Worm (Caenorhabditis elegans): ENCODE results near the gene F22F4.5.

F22F4.5 gene

ce11 chrX:6026732-6027528, 34.3 kb upstream of the F22F4.5 start:
- no peak for TF ChIP-seq mef-2 (tag; optimal IDR thresholded peaks at IDR 0.05)
- TF ChIP-seq blmp-1 (tag; optimal IDR thresholded peaks at IDR 0.05) = peak; percentile 94
- peak; percentile 42 for TF ChIP-seq elt-2 (tag; optimal IDR thresholded peaks at IDR 0.05)

DNA sequence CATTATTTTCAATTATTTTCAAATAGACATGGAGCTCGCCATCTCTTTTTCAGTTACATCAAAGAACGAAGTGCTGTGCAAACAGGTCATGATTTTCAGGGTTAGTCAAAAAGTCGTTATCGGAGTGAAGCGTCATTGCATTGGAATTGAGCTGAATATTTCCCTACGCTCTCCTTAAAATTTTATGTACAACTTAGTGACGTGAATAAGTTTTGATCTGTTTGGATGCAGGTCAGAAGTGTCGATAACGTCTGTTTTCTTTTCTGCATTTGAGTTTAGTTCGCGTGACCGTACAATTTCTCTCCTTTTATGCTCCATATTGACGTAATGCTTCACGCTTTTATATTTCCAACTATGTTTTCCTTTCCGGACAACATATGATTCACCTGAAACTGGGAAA, 32.3 kb upstream of the F22F4.5 start:
- TF ChIP-seq nhr-20 (tag; optimal IDR thresholded peaks at IDR 0.05) = peak; percentile 21
- no peak for TF ChIP-seq F16B12.6 (tag; optimal IDR thresholded peaks at IDR 0.05)
- TF ChIP-seq elt-2 (tag; optimal IDR thresholded peaks at IDR 0.05) = peak; percentile 58
- TF ChIP-seq nhr-71 (tag; optimal IDR thresholded peaks at IDR 0.05) = peak; percentile 34
- no peak for TF ChIP-seq isw-1 (GFP tag; IDR thresholded peaks at IDR 0.05)
- TF ChIP-seq lin-15B (tag; optimal IDR thresholded peaks at IDR 0.05) = no peak
- peak in 1 of 2 experiments; percentile 40 for TF ChIP-seq lin-35 (GFP tag; optimal IDR thresholded peaks at IDR 0.05)
- peak; percentile 40 for TF ChIP-seq nhr-90 (tag; optimal IDR thresholded peaks at IDR 0.05; ENCODE audit: poor library complexity)
- TF ChIP-seq blmp-1 (tag; optimal IDR thresholded peaks at IDR 0.05) = no peak
- no peak for TF ChIP-seq nhr-237 (tag; optimal IDR thresholded peaks at IDR 0.05)

DNA sequence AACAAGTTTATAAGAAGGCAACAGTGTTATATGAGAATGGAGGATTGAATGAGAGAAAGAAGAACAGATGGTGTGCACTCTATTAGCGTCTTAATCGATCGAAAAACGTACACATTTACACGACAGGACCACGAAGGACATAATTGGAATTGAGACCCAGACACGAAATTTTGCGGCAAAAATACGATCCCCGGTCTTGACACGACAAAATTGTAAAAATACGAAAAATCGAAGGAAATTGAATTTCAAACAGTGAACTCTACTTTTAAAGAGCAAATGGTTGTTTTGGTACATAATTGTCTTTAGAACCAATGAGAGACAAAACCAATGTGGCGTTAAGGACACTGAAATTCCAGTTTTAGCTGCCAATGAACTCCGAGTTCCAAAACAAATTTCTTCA, 29.8 kb upstream of the F22F4.5 start, which contains the start of gene lelo-3:
TSS of gene lelo-3 (minus strand) at position 101 of the 400 bp plus-strand sequence.
- no peak for TF ChIP-seq fkh-8 (tag; optimal IDR thresholded peaks at IDR 0.05)
- TF ChIP-seq isw-1 (GFP tag; IDR thresholded peaks at IDR 0.05) = no peak
- TF ChIP-seq ztf-4 (tag; optimal IDR thresholded peaks at IDR 0.05) = no peak

ce11 chrX:6020782-6021181, 28.1 kb upstream of the F22F4.5 start:
- TF ChIP-seq efl-1 (optimal IDR thresholded peaks at IDR 0.05) (no peak), efl-1 (GFP tag; optimal IDR thresholded peaks at IDR 0.05 in 1 of 2) (peak in 1 of 2 experiments; percentile 14), aly-2 (tag; optimal IDR thresholded peaks at IDR 0.05) (no peak)

DNA sequence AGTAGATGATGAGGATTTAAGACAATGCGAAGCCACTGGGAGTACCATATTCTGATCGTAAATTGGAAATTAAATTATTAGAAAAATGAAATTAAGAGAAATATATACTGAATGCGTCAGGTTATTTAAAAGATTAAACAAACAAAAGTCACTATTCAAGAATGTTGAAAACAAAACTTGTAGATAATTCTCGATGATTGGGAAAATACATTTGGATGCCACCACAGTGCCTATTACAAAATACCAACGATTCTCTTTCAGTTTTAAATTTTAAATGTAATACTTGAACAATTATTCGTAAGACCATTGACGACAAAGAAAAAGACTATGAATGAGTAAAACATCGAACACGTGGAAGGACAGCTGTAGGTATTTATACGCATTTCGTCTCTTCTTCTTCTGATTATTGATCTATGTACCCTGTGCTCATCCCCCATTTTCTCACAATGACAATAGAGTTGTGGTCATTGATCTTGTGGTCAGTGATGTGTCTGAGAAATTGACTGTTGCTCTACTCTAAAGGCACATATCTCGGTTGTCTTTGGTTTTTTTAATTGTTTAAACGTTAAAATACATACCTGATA, 27.3 kb upstream of the F22F4.5 start, which contains the start of gene C09B8.4:
TSS of gene C09B8.4 (minus strand) at position 51 of the 584 bp plus-strand sequence.
- TF ChIP-seq lin-15B (tag; optimal IDR thresholded peaks at IDR 0.05) (no peak), lir-3 (tag; optimal IDR thresholded peaks at IDR 0.05; ENCODE audit: poor library complexity) (peak; percentile 13), nhr-19 (GFP tag; conservative IDR thresholded peaks at IDR 0.05) (peak; percentile 38; the same call in 1 of the 2 replicates), lin-14 (GFP tag; optimal IDR thresholded peaks at IDR 0.05) (peak; percentile 55), nhr-20 (tag; optimal IDR thresholded peaks at IDR 0.05) (peak; percentile 63), dsc-1 (tag; optimal IDR thresholded peaks at IDR 0.05) (peak; percentile 44), unc-62 (GFP tag; optimal IDR thresholded peaks at IDR 0.05) (no peak), nhr-71 (tag; optimal IDR thresholded peaks at IDR 0.05) (peak; percentile 87), lsy-2 (tag; optimal IDR thresholded peaks at IDR 0.05) (peak in 1 of 2 experiments; percentile 18), snu-23 (GFP tag; optimal IDR thresholded peaks at IDR 0.05) (peak; percentile 75), xbp-1 (tag; optimal IDR thresholded peaks at IDR 0.05) (peak; percentile 47)

- TF ChIP-seq blmp-1 (tag; optimal IDR thresholded peaks at IDR 0.05) (peak; percentile 12), ceh-88 (GFP tag; IDR thresholded peaks at IDR 0.05) (no peak), alr-1 (tag; optimal IDR thresholded peaks at IDR 0.05; ENCODE audit: borderline replicate concordance) (no peak), elt-2 (tag; optimal IDR thresholded peaks at IDR 0.05) (no peak), lin-14 (GFP tag; optimal IDR thresholded peaks at IDR 0.05) (peak; percentile 46), dpl-1 (GFP tag; optimal IDR thresholded peaks at IDR 0.05) (no peak), nhr-85 (tag) (peak; percentile 59), snu-23 (GFP tag; optimal IDR thresholded peaks at IDR 0.05) (no peak)
These were observed 22.4 kb upstream of the F22F4.5 start, which contains the start of gene C09B8.8 for ce11 chrX:6015096-6015495. TSS of gene C09B8.8 (plus strand) at chrX:6015492.
